Fruit fly (Drosophila melanogaster) whole organism, embryonic: ENCODE results near the gene CG10470.

Experiments
- Adf1 ChIP-seq: fragments of 200-800 bp; sonication (Bioruptor generic); IDR thresholded peaks from 2 replicates; pipeline ENCODE4 v1.3.6; 2022; ENCODE audit warnings: missing biosample characterization, missing genetic modification characterization
- B-H1 ChIP-seq: fragments of 200-800 bp; sonication (Bioruptor generic); IDR thresholded peaks from 3 replicates; pipeline ENCODE4 v1.3.6; 2022; ENCODE audit warnings: missing biosample characterization, missing genetic modification characterization
- Blimp-1 ChIP-seq: fragments of 200-800 bp; sonication (Bioruptor generic); optimal IDR thresholded peaks from 3 replicates; lab custom pipeline; 2018; ENCODE audit warnings: missing biosample characterization, missing genetic modification characterization, mild to moderate bottlenecking, moderate library complexity, missing genetic modification reagents
- CG11247 ChIP-seq: fragments of 200-800 bp; sonication (Bioruptor generic); IDR thresholded peaks from 2 replicates; pipeline ENCODE4 v1.3.6; 2022; ENCODE audit warnings: missing biosample characterization, missing genetic modification characterization
- CG14441 ChIP-seq: fragments of 200-800 bp; sonication (Bioruptor generic); IDR thresholded peaks from 2 replicates; pipeline ENCODE4 v1.3.6; 2022; ENCODE audit warnings: missing biosample characterization, missing genetic modification characterization
- CG15601 ChIP-seq: fragments of 200-800 bp; sonication (Bioruptor generic); optimal IDR thresholded peaks from 3 replicates; lab custom pipeline; 2019; ENCODE audit warnings: missing biosample characterization, mild to moderate bottlenecking, missing genetic modification characterization, moderate library complexity
- CG1792 ChIP-seq: fragments of 200-800 bp; sonication (Bioruptor generic); optimal IDR thresholded peaks from 2 replicates; lab custom pipeline; 2016; ENCODE audit warnings: missing biosample characterization, missing genetic modification characterization
- CG18619 ChIP-seq: fragments of 200-800 bp; sonication (Bioruptor generic); optimal IDR thresholded peaks from 3 replicates; lab custom pipeline; 2017; ENCODE audit warnings: missing biosample characterization, mild to moderate bottlenecking, missing genetic modification characterization
- CG30403 ChIP-seq: fragments of 200-800 bp; sonication (Bioruptor generic); optimal IDR thresholded peaks from 3 replicates; lab custom pipeline; 2016; ENCODE audit warnings: missing biosample characterization, missing genetic modification characterization
- CG6175 ChIP-seq: fragments of 200-800 bp; sonication (Bioruptor generic); IDR thresholded peaks from 3 replicates; pipeline ENCODE4 v1.3.6; 2022; ENCODE audit warnings: missing biosample characterization, missing genetic modification characterization
- CG7372 ChIP-seq: fragments of 200-800 bp; sonication (Bioruptor generic); IDR thresholded peaks from 2 replicates; pipeline ENCODE4 v1.3.6; 2022; ENCODE audit warnings: missing biosample characterization, missing genetic modification characterization
- CG8478 ChIP-seq: fragments of >200 bp; optimal IDR thresholded peaks from 2 replicates; lab custom pipeline; 2018
- CG9932 ChIP-seq: fragments of 200-800 bp; sonication (Bioruptor generic); IDR thresholded peaks from 2 replicates; pipeline ENCODE4 v1.3.6; 2022; ENCODE audit warnings: missing biosample characterization, missing genetic modification characterization
- D19A ChIP-seq: fragments of 200-800 bp; optimal IDR thresholded peaks from 3 replicates; lab custom pipeline; 2019; ENCODE audit warnings: missing biosample characterization, mild to moderate bottlenecking, missing genetic modification characterization, moderate library complexity
- D19B ChIP-seq: fragments of 200-800 bp; sonication (Bioruptor generic); optimal IDR thresholded peaks from 2 replicates; lab custom pipeline; 2017; ENCODE audit warnings: missing biosample characterization, mild to moderate bottlenecking, missing genetic modification characterization
- Doc2 ChIP-seq: fragments of 200-800 bp; sonication (Bioruptor generic); IDR thresholded peaks from 2 replicates; pipeline ENCODE4 v1.3.6; 2022; ENCODE audit warnings: missing biosample characterization, missing genetic modification characterization
- Dp ChIP-seq: fragments of 200-800 bp; sonication (Bioruptor generic); optimal IDR thresholded peaks from 2 replicates; lab custom pipeline; 2018; ENCODE audit warnings: missing biosample characterization, mild to moderate bottlenecking, missing genetic modification characterization, moderate library complexity
- ERR ChIP-seq: fragments of 200-800 bp; sonication (Bioruptor generic); optimal IDR thresholded peaks from 2 replicates; lab custom pipeline; 2016; ENCODE audit warnings: missing biosample characterization, missing genetic modification characterization
- Fer3 ChIP-seq: fragments of 200-800 bp; sonication (Bioruptor generic); optimal IDR thresholded peaks from 2 replicates; lab custom pipeline; 2018; ENCODE audit warnings: missing biosample characterization, mild to moderate bottlenecking, missing genetic modification characterization, moderate library complexity
- HLH3B ChIP-seq: fragments of 200-800 bp; sonication (Bioruptor generic); IDR thresholded peaks from 2 replicates; pipeline ENCODE4 v1.3.6; 2022; ENCODE audit warnings: missing biosample characterization, missing genetic modification characterization
- HLHmδ ChIP-seq: fragments of 200-800 bp; sonication (Bioruptor generic); optimal IDR thresholded peaks from 2 replicates; lab custom pipeline; 2018; ENCODE audit warnings: missing biosample characterization, mild to moderate bottlenecking, missing genetic modification characterization, moderate library complexity
- Hmr ChIP-seq: fragments of 200-800 bp; sonication (Bioruptor generic); optimal IDR thresholded peaks from 3 replicates; lab custom pipeline; 2017; ENCODE audit warnings: mild to moderate bottlenecking, missing biosample characterization, missing genetic modification reagents, missing genetic modification characterization
- Hr78 ChIP-seq, 2 experiments: fragments of 200-800 bp in 1 of 2; fragments of >200 bp in 1 of 2; sonication (Bioruptor generic) in 1 of 2; optimal IDR thresholded peaks; 2 replicates each; lab custom pipeline; 2017 to 2019; ENCODE audit warnings: missing biosample characterization in 2 of 2, missing genetic modification characterization in 2 of 2, mild to moderate bottlenecking in 1 of 2, moderate library complexity in 1 of 2
- NK7.1 ChIP-seq: fragments of 200-800 bp; sonication (Bioruptor generic); optimal IDR thresholded peaks from 3 replicates; lab custom pipeline; 2016; ENCODE audit warnings: missing biosample characterization, missing genetic modification characterization
- Neu2 ChIP-seq: fragments of 200-800 bp; sonication (Bioruptor generic); optimal IDR thresholded peaks from 3 replicates; lab custom pipeline; 2016; ENCODE audit warnings: missing biosample characterization, missing genetic modification characterization, borderline replicate concordance
- Oaz ChIP-seq: fragments of 200-800 bp; sonication (Bioruptor generic); IDR thresholded peaks from 2 replicates; pipeline ENCODE4 v1.3.6; 2022; ENCODE audit warnings: missing biosample characterization, missing genetic modification characterization
- bcd ChIP-seq: fragments of 200-800 bp; sonication (Bioruptor generic); optimal IDR thresholded peaks from 2 replicates; lab custom pipeline; 2017; ENCODE audit warnings: missing biosample characterization, mild to moderate bottlenecking, missing genetic modification characterization
- bsh ChIP-seq, 2 experiments: fragments of 200-800 bp; sonication (Bioruptor generic); optimal IDR thresholded peaks; 2 replicates each; lab custom pipeline; 2017 to 2018; ENCODE audit warnings: mild to moderate bottlenecking in 2 of 2, missing biosample characterization in 2 of 2, missing genetic modification characterization in 2 of 2, moderate library complexity in 1 of 2
- cad ChIP-seq: fragments of >200 bp; optimal IDR thresholded peaks from 2 replicates; lab custom pipeline; 2017; ENCODE audit warnings: missing biosample characterization, missing genetic modification characterization
- chinmo ChIP-seq: fragments of 200-800 bp; sonication (Bioruptor generic); IDR thresholded peaks from 4 replicates; pipeline ENCODE4 v1.3.6; 2022; ENCODE audit warnings: missing biosample characterization, missing genetic modification characterization; ENCODE audit not compliant: partially characterized antibody
- crol ChIP-seq: fragments of 200-800 bp; sonication (Bioruptor generic); IDR thresholded peaks from 2 replicates; pipeline ENCODE4 v1.3.6; 2022; ENCODE audit warnings: missing biosample characterization, missing genetic modification characterization
- crp ChIP-seq, 2 experiments: fragments of 200-800 bp; sonication (Bioruptor generic); optimal IDR thresholded peaks; 2 replicates in 1 of 2; 3 replicates in 1 of 2; lab custom pipeline; 2017; ENCODE audit warnings: missing biosample characterization in 2 of 2, missing genetic modification characterization in 2 of 2, mild to moderate bottlenecking in 1 of 2, moderate library complexity in 1 of 2
- en ChIP-seq: fragments of 200-800 bp; sonication (Bioruptor generic); optimal IDR thresholded peaks from 2 replicates; lab custom pipeline; 2016; ENCODE audit warnings: missing biosample characterization, missing genetic modification characterization
- fd96Cb ChIP-seq: fragments of 200-800 bp; sonication (Bioruptor generic); optimal IDR thresholded peaks from 2 replicates; lab custom pipeline; 2018; ENCODE audit warnings: missing biosample characterization, mild to moderate bottlenecking, missing genetic modification characterization, moderate library complexity
- her ChIP-seq: fragments of 200-800 bp; sonication (Bioruptor generic); optimal IDR thresholded peaks from 2 replicates; lab custom pipeline; 2016; ENCODE audit warnings: missing biosample characterization, missing genetic modification characterization
- hth ChIP-seq: fragments of >200 bp; optimal IDR thresholded peaks from 2 replicates; lab custom pipeline; 2017; ENCODE audit warnings: inconsistent platforms
- insv ChIP-seq, 2 experiments: fragments of 200-800 bp; sonication (Bioruptor generic); optimal IDR thresholded peaks; 3 replicates each; lab custom pipeline; 2016 to 2018; ENCODE audit warnings: missing biosample characterization in 2 of 2, missing genetic modification characterization in 2 of 2
- inv ChIP-seq: fragments of 200-800 bp; sonication (Bioruptor generic); IDR thresholded peaks from 2 replicates; pipeline ENCODE4 v1.3.6; 2022; ENCODE audit warnings: missing biosample characterization, missing genetic modification characterization; ENCODE audit not compliant: partially characterized antibody
- knrl ChIP-seq: fragments of 200-800 bp; sonication (Bioruptor generic); IDR thresholded peaks from 3 replicates; pipeline ENCODE4 v1.3.6; 2022; ENCODE audit warnings: missing biosample characterization, missing genetic modification characterization; ENCODE audit not compliant: partially characterized antibody
- lilli ChIP-seq: fragments of 200-800 bp; sonication (Bioruptor generic); optimal IDR thresholded peaks from 3 replicates; lab custom pipeline; 2016; ENCODE audit warnings: missing biosample characterization, missing genetic modification characterization
- oc ChIP-seq: fragments of 200-800 bp; sonication (Bioruptor generic); optimal IDR thresholded peaks from 2 replicates; lab custom pipeline; 2018; ENCODE audit warnings: missing biosample characterization, mild to moderate bottlenecking, missing genetic modification characterization, moderate library complexity
- pho ChIP-seq: fragments of 200-800 bp; sonication (Bioruptor generic); optimal IDR thresholded peaks from 2 replicates; lab custom pipeline; 2016; ENCODE audit warnings: missing biosample characterization, missing genetic modification characterization
- repo ChIP-seq: fragments of 200-800 bp; sonication (Bioruptor generic); optimal IDR thresholded peaks from 2 replicates; lab custom pipeline; 2016; ENCODE audit warnings: missing biosample characterization, missing genetic modification characterization
- rib ChIP-seq: fragments of 200-800 bp; sonication (Bioruptor generic); IDR thresholded peaks from 2 replicates; pipeline ENCODE4 v1.3.6; 2022; ENCODE audit warnings: missing biosample characterization, missing genetic modification characterization
- schlank ChIP-seq: fragments of 200-800 bp; sonication (Bioruptor generic); optimal IDR thresholded peaks from 2 replicates; lab custom pipeline; 2018; ENCODE audit warnings: missing biosample characterization, mild to moderate bottlenecking, missing genetic modification characterization
- ssp ChIP-seq: fragments of 200-800 bp; sonication (Bioruptor generic); IDR thresholded peaks from 2 replicates; pipeline ENCODE4 v1.3.6; 2022; ENCODE audit warnings: missing biosample characterization, missing genetic modification characterization
- stwl ChIP-seq: fragments of 200-800 bp; sonication (Bioruptor generic); optimal IDR thresholded peaks from 3 replicates; lab custom pipeline; 2018; ENCODE audit warnings: missing biosample characterization, mild to moderate bottlenecking, missing genetic modification characterization, moderate library complexity
- tll ChIP-seq, 2 experiments: fragments of 200-800 bp in 1 of 2; fragments of >200 bp in 1 of 2; sonication (Bioruptor generic) in 1 of 2; optimal IDR thresholded peaks; 2 replicates each; lab custom pipeline; 2017 to 2019; ENCODE audit warnings: missing biosample characterization in 2 of 2, missing genetic modification characterization in 2 of 2, mild to moderate bottlenecking in 1 of 2, moderate library complexity in 1 of 2
- wdn ChIP-seq: fragments of 200-800 bp; sonication (Bioruptor generic); IDR thresholded peaks from 2 replicates; pipeline ENCODE4 v1.3.6; 2022; ENCODE audit warnings: missing biosample characterization, missing genetic modification characterization
- zf30C ChIP-seq: fragments of 200-800 bp; sonication (Bioruptor generic); optimal IDR thresholded peaks from 3 replicates; lab custom pipeline; 2018; ENCODE audit warnings: missing biosample characterization, mild to moderate bottlenecking, missing genetic modification characterization

CG10470 gene

DNA sequence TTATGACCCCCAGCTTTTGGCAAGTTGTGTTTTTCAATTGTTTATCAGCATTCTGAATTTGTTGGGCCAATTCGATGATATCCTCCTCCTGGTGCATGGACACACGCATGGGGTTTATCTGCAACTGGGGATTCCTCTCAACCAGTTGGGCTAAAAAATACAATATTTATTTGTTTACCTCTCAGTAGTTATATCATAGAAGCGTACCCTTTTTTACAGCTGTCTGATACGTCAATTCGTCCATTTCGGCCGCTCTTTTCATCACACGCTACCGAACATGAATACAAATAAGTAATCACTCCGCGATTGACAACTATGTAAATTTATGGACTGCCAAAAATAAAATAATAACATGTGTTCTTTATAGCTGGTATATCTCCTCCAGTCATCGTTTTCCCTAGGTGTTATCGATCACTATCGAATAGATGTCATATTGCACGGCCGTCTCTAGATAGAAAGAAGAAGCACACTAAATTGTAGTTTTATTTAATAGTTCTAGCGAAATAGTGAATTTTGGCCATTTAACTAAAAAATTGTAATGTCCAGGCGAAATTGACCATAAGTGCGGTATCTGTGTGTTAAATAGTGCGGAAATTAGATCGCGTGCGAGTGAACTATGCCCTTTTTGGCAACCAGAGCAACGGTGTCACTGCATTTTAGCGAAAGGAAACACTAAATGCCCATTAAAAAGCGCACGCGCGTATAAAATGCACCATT is 14.5 kb upstream of the CG10470 start, which contains the start of the genes mib2 and CG31800 (continued):
- TF ChIP-seq tll (GFP tag; optimal IDR thresholded peaks at IDR 0.05; lab: Kevin White, UChicago) (no peak), en (no peak), CG7372 (GFP tag; lab: Robert Waterston, UW) (no peak), oc (tag; lab: Kevin White, UChicago) (no peak), hth (no peak), Adf1 (GFP tag; lab: Robert Waterston, UW) (no peak), zf30C (GFP tag; lab: Kevin White, UChicago) (no peak), ssp (GFP tag; lab: Robert Waterston, UW) (no peak), D19B (GFP tag; lab: Kevin White, UChicago) (no peak), CG14441 (GFP tag; lab: Robert Waterston, UW) (no peak), cad (GFP tag; lab: Kevin White, UChicago) (no peak), schlank (tag; lab: Kevin White, UChicago) (no peak), CG9932 (peak; percentile 47; the same call in 1 of the 2 replicates), Oaz (no peak), B-H1 (no peak), CG6175 (no peak), Doc2 (GFP tag; lab: Robert Waterston, UW) (no peak), Neu2 (no peak), Dp (no peak), stwl (peak; percentile 59), bsh (GFP tag; optimal IDR thresholded peaks at IDR 0.05; lab: Kevin White, UChicago) (no peak), CG18619 (GFP tag; lab: Kevin White, UChicago) (no peak), Blimp-1 (no peak), Fer3 (tag; lab: Kevin White, UChicago) (no peak), chinmo (peak; percentile 82; the same call in 2 of the 4 replicates), repo (GFP tag; lab: Kevin White, UChicago) (no peak), insv (GFP tag; optimal IDR thresholded peaks at IDR 0.05; lab: Kevin White, UChicago) (no peak), knrl (GFP tag; lab: Robert Waterston, UW) (peak; percentile 86), CG8478 (lab: Kevin White, UChicago) (no peak), her (GFP tag; lab: Kevin White, UChicago) (no peak), crol (no peak), CG11247 (no peak), NK7.1 (GFP tag; lab: Kevin White, UChicago) (no peak), inv (peak; percentile 75), HLHmδ (GFP tag; lab: Kevin White, UChicago) (no peak), CG15601 (no peak), crp (GFP tag; optimal IDR thresholded peaks at IDR 0.05; lab: Kevin White, UChicago) (peak in 1 of 2 experiments; percentile 74), D19A (no peak), CG1792 (GFP tag; lab: Kevin White, UChicago) (no peak), bcd (no peak), CG30403 (GFP tag; lab: Kevin White, UChicago) (no peak), fd96Cb (no peak), HLH3B (GFP tag; lab: Robert Waterston, UW) (no peak), Hr78 (GFP tag; optimal IDR thresholded peaks at IDR 0.05; lab: Kevin White, UChicago) (no peak), rib (GFP tag; lab: Robert Waterston, UW) (no peak), Hmr (GFP tag; lab: Kevin White, UChicago) (no peak), lilli (peak; percentile 10), ERR (no peak), pho (GFP tag; lab: Kevin White, UChicago) (no peak), wdn (no peak)
